Fruit fly (Drosophila melanogaster) whole organism, embryonic: ENCODE results near the gene Ran-like.

Experiments used
- B-H2 ChIP-seq: fragments of 200-800 bp; sonication (Bioruptor generic); optimal IDR thresholded peaks from 2 replicates; lab custom pipeline; 2018; ENCODE audit warnings: missing biosample characterization, mild to moderate bottlenecking, missing genetic modification characterization
- C15 ChIP-seq: fragments of 200-800 bp; sonication (Bioruptor generic); IDR thresholded peaks from 3 replicates; pipeline ENCODE4 v1.3.6; 2022; ENCODE audit warnings: missing biosample characterization, missing genetic modification characterization
- CG11696 ChIP-seq: fragments of 200-800 bp; sonication (Bioruptor generic); IDR thresholded peaks from 2 replicates; pipeline ENCODE4 v1.3.6; 2022; ENCODE audit warnings: missing biosample characterization, missing genetic modification characterization
- CG12155 ChIP-seq: fragments of 200-800 bp; sonication (Bioruptor generic); optimal IDR thresholded peaks from 3 replicates; lab custom pipeline; 2016; ENCODE audit warnings: missing biosample characterization, missing genetic modification characterization
- CG12391 ChIP-seq: fragments of 200-800 bp; sonication (Bioruptor generic); optimal IDR thresholded peaks from 3 replicates; lab custom pipeline; 2018; ENCODE audit warnings: missing biosample characterization, mild to moderate bottlenecking, missing genetic modification characterization, moderate library complexity
- CG14050 ChIP-seq: fragments of 200-800 bp; sonication (Bioruptor generic); IDR thresholded peaks from 3 replicates; pipeline ENCODE4 v1.3.6; 2022; ENCODE audit warnings: missing biosample characterization, missing genetic modification characterization
- CG15479 ChIP-seq: fragments of 200-800 bp; sonication (Bioruptor generic); optimal IDR thresholded peaks from 3 replicates; lab custom pipeline; 2019; ENCODE audit warnings: missing biosample characterization, mild to moderate bottlenecking, missing genetic modification characterization, moderate library complexity
- CG16813 ChIP-seq: fragments of 200-800 bp; sonication (Bioruptor generic); IDR thresholded peaks from 3 replicates; pipeline ENCODE4 v1.3.6; 2022; ENCODE audit warnings: missing biosample characterization, missing genetic modification characterization; ENCODE audit not compliant: partially characterized antibody
- CG17186 ChIP-seq: fragments of 200-800 bp; sonication (Bioruptor generic); optimal IDR thresholded peaks from 3 replicates; lab custom pipeline; 2017; ENCODE audit warnings: missing biosample characterization, missing genetic modification reagents, missing genetic modification characterization
- CG17328 ChIP-seq: fragments of 200-800 bp; sonication (Bioruptor generic); IDR thresholded peaks from 2 replicates; pipeline ENCODE4 v1.3.6; 2022; ENCODE audit warnings: missing biosample characterization, missing genetic modification characterization
- CG2120 ChIP-seq: fragments of 200-800 bp; sonication (Bioruptor generic); optimal IDR thresholded peaks from 3 replicates; lab custom pipeline; 2016; ENCODE audit warnings: missing biosample characterization, missing genetic modification characterization
- CG3163 ChIP-seq: fragments of 200-800 bp; sonication (Bioruptor generic); optimal IDR thresholded peaks from 3 replicates; lab custom pipeline; 2016; ENCODE audit warnings: missing biosample characterization, missing genetic modification characterization
- CG32532 ChIP-seq: fragments of 200-800 bp; sonication (Bioruptor generic); IDR thresholded peaks from 2 replicates; pipeline ENCODE4 v1.3.6; 2022; ENCODE audit warnings: missing biosample characterization, missing genetic modification characterization
- CG42726 ChIP-seq: fragments of 200-800 bp; sonication (Bioruptor generic); IDR thresholded peaks from 2 replicates; pipeline ENCODE4 v1.3.6; 2022; ENCODE audit warnings: missing biosample characterization, missing genetic modification characterization; ENCODE audit not compliant: partially characterized antibody
- CG6254 ChIP-seq: fragments of 200-800 bp; sonication (Bioruptor generic); optimal IDR thresholded peaks from 3 replicates; lab custom pipeline; 2017; ENCODE audit warnings: mild to moderate bottlenecking, missing biosample characterization, missing genetic modification reagents, missing genetic modification characterization
- CG6813 ChIP-seq: fragments of 200-800 bp; sonication (Bioruptor generic); optimal IDR thresholded peaks from 2 replicates; lab custom pipeline; 2017; ENCODE audit warnings: missing biosample characterization, missing genetic modification characterization, mild to moderate bottlenecking, moderate library complexity, missing genetic modification reagents
- CG8359 ChIP-seq: fragments of 200-800 bp; sonication (Bioruptor generic); optimal IDR thresholded peaks from 2 replicates; lab custom pipeline; 2017; ENCODE audit warnings: missing biosample characterization, mild to moderate bottlenecking, missing genetic modification characterization, borderline replicate concordance
- CG8478 ChIP-seq: fragments of >200 bp; optimal IDR thresholded peaks from 2 replicates; lab custom pipeline; 2018
- CG9215 ChIP-seq: fragments of 200-800 bp; sonication (Bioruptor generic); IDR thresholded peaks from 2 replicates; pipeline ENCODE4 v1.3.6; 2022; ENCODE audit warnings: missing biosample characterization, missing genetic modification characterization
- CG9797 ChIP-seq: fragments of 200-800 bp; sonication (Bioruptor generic); optimal IDR thresholded peaks from 3 replicates; lab custom pipeline; 2018; ENCODE audit warnings: missing biosample characterization, mild to moderate bottlenecking, missing genetic modification characterization
- Doc3 ChIP-seq: fragments of 200-800 bp; sonication (Bioruptor generic); IDR thresholded peaks from 3 replicates; pipeline ENCODE4 v1.3.6; 2022; ENCODE audit warnings: missing biosample characterization, missing genetic modification characterization; ENCODE audit not compliant: partially characterized antibody
- HLH4C ChIP-seq: fragments of 200-800 bp; sonication (Bioruptor generic); IDR thresholded peaks from 3 replicates; pipeline ENCODE4 v1.3.6; 2022; ENCODE audit warnings: missing biosample characterization, missing genetic modification characterization; ENCODE audit not compliant: partially characterized antibody
- HLH54F ChIP-seq: fragments of 200-800 bp; sonication (Bioruptor generic); optimal IDR thresholded peaks from 3 replicates; lab custom pipeline; 2016; ENCODE audit warnings: missing biosample characterization, missing genetic modification characterization
- Lhr ChIP-seq: fragments of 200-800 bp; sonication (Bioruptor generic); optimal IDR thresholded peaks from 3 replicates; lab custom pipeline; 2017; ENCODE audit warnings: mild to moderate bottlenecking, missing biosample characterization, missing genetic modification reagents, missing genetic modification characterization
- Lpt ChIP-seq: fragments of >200 bp; optimal IDR thresholded peaks from 2 replicates; lab custom pipeline; 2018; ENCODE audit warnings: missing biosample characterization, missing genetic modification characterization
- Myb ChIP-seq: fragments of 200-800 bp; sonication (Bioruptor generic); optimal IDR thresholded peaks from 2 replicates; lab custom pipeline; 2016; ENCODE audit warnings: missing biosample characterization, missing genetic modification characterization
- Taf1 ChIP-seq: fragments of 200-800 bp; sonication (Bioruptor generic); IDR thresholded peaks from 2 replicates; pipeline ENCODE4 v1.3.6; 2022; ENCODE audit warnings: missing biosample characterization, missing genetic modification characterization
- ato ChIP-seq: fragments of 200-800 bp; sonication (Bioruptor generic); IDR thresholded peaks from 2 replicates; pipeline ENCODE4 v1.3.6; 2022; ENCODE audit warnings: missing biosample characterization, missing genetic modification characterization; ENCODE audit not compliant: partially characterized antibody
- cg ChIP-seq: fragments of 200-800 bp; sonication (Bioruptor generic); optimal IDR thresholded peaks from 3 replicates; lab custom pipeline; 2019; ENCODE audit warnings: missing biosample characterization, mild to moderate bottlenecking, missing genetic modification characterization, moderate library complexity
- esg ChIP-seq: fragments of 200-800 bp; sonication (Bioruptor generic); conservative IDR thresholded peaks from 2 replicates; pipeline ENCODE4 v1.3.6; 2022; ENCODE audit warnings: missing biosample characterization, missing genetic modification characterization
- eve ChIP-seq, 2 experiments: fragments of >200 bp; optimal IDR thresholded peaks; 2 replicates each; lab custom pipeline; 2017; ENCODE audit warnings: missing biosample characterization in 2 of 2, missing genetic modification characterization in 2 of 2
- ftz-f1 ChIP-seq: fragments of 200-800 bp; sonication (Bioruptor generic); optimal IDR thresholded peaks from 2 replicates; lab custom pipeline; 2016; ENCODE audit warnings: missing biosample characterization, missing genetic modification characterization
- gfzf ChIP-seq: fragments of 200-800 bp; sonication (Bioruptor generic); optimal IDR thresholded peaks from 2 replicates; lab custom pipeline; 2016; ENCODE audit warnings: missing biosample characterization, mild to moderate bottlenecking, missing genetic modification characterization, moderate library complexity
- gsb-n ChIP-seq: fragments of 200-800 bp; sonication (Bioruptor generic); optimal IDR thresholded peaks from 3 replicates; lab custom pipeline; 2018; ENCODE audit warnings: missing biosample characterization, mild to moderate bottlenecking, missing genetic modification characterization
- hbn ChIP-seq: fragments of 200-800 bp; sonication (Bioruptor generic); IDR thresholded peaks from 2 replicates; pipeline ENCODE4 v1.3.6; 2022; ENCODE audit warnings: missing biosample characterization, missing genetic modification characterization; ENCODE audit not compliant: partially characterized antibody
- hth ChIP-seq: fragments of >200 bp; optimal IDR thresholded peaks from 2 replicates; lab custom pipeline; 2017; ENCODE audit warnings: inconsistent platforms
- jing ChIP-seq: fragments of 200-800 bp; sonication (Bioruptor generic); optimal IDR thresholded peaks from 2 replicates; lab custom pipeline; 2018; ENCODE audit warnings: missing biosample characterization, mild to moderate bottlenecking, missing genetic modification characterization
- knrl ChIP-seq: fragments of 200-800 bp; sonication (Bioruptor generic); IDR thresholded peaks from 3 replicates; pipeline ENCODE4 v1.3.6; 2022; ENCODE audit warnings: missing biosample characterization, missing genetic modification characterization; ENCODE audit not compliant: partially characterized antibody
- nerfin-1 ChIP-seq: fragments of 200-800 bp; sonication (Bioruptor generic); optimal IDR thresholded peaks from 3 replicates; lab custom pipeline; 2019; ENCODE audit warnings: missing biosample characterization, mild to moderate bottlenecking, missing genetic modification characterization, moderate library complexity
- nerfin-2 ChIP-seq: fragments of 200-800 bp; sonication (Bioruptor generic); IDR thresholded peaks from 2 replicates; pipeline ENCODE4 v1.3.6; 2022; ENCODE audit warnings: missing biosample characterization, missing genetic modification characterization; ENCODE audit not compliant: partially characterized antibody
- nmo ChIP-seq: fragments of 200-800 bp; sonication (Bioruptor generic); optimal IDR thresholded peaks from 2 replicates; lab custom pipeline; 2018; ENCODE audit warnings: missing biosample characterization, mild to moderate bottlenecking, missing genetic modification characterization, moderate library complexity
- onecut ChIP-seq: fragments of 200-800 bp; sonication (Bioruptor generic); IDR thresholded peaks from 2 replicates; pipeline ENCODE4 v1.3.6; 2022; ENCODE audit warnings: missing biosample characterization, missing genetic modification characterization
- shn ChIP-seq: fragments of 200-800 bp; sonication (Bioruptor generic); optimal IDR thresholded peaks from 3 replicates; lab custom pipeline; 2016; ENCODE audit warnings: missing biosample characterization, missing genetic modification characterization
- slou ChIP-seq: fragments of 200-800 bp; sonication (Bioruptor generic); optimal IDR thresholded peaks from 3 replicates; lab custom pipeline; 2016; ENCODE audit warnings: missing biosample characterization, missing genetic modification characterization
- tll ChIP-seq, 2 experiments: fragments of 200-800 bp in 1 of 2; fragments of >200 bp in 1 of 2; sonication (Bioruptor generic) in 1 of 2; optimal IDR thresholded peaks; 2 replicates each; lab custom pipeline; 2017 to 2019; ENCODE audit warnings: missing biosample characterization in 2 of 2, missing genetic modification characterization in 2 of 2, mild to moderate bottlenecking in 1 of 2, moderate library complexity in 1 of 2

Gene Ran-like

DNA sequence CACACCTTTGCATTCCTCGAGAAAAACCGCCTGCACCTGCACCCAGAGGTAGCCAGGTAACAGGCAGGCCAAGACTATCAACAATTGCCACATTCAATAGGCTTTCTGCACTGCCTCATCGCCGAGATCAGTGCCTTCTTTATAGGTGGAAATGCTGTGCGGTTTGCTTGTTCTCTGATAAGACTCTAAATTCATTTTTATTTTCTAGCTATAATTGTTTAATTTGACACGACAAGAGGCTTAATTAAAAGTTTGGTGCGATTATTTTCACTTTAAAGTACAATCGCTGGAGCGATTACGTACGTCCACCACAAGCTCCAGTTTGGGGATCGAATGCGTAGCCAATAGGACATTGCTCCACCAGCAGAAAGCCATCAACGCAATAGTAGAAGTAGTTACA lies 42.2 kb upstream of the Ran-like start, which contains the start of gene CG42729:
Gene CG42729, minus strand, starts transcription at position 101 of the 400 bp plus-strand sequence.
- TF ChIP-seq cg (GFP tag; lab: Kevin White, UChicago) (no peak), knrl (GFP tag; lab: Robert Waterston, UW) (no peak), jing (no peak), CG42726 (GFP tag; lab: Robert Waterston, UW) (no peak)

DNA sequence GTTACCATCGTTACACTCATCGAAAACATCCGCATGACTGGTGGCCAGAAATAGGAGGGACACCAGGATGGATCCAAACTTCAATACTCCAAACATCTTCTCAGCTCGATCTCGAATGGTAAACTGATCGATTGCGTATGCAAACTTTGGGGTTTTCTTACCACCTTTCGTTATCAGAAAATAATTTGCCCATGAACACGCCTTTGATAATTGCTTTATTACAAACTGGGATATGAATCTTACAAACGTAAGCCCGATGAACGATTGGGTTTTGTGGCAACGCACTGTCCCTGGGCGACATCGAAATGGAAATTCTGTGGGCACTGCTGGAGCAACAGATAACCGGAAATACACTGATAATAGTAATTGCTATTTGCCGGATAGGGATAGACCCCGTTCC lies 41.5 kb upstream of the Ran-like start, which contains the start of gene CG33985:
Gene CG33985, minus strand, starts transcription at position 101 of the 400 bp plus-strand sequence.
- TF ChIP-seq shn (GFP tag; lab: Kevin White, UChicago) (no peak), CG32532 (GFP tag; lab: Robert Waterston, UW) (no peak), CG12155 (no peak), Doc3 (GFP tag; lab: Robert Waterston, UW) (no peak), HLH54F (GFP tag; lab: Kevin White, UChicago) (no peak), nerfin-1 (no peak), B-H2 (no peak), Taf1 (no peak), CG11696 (no peak), slou (GFP tag; lab: Kevin White, UChicago) (no peak), Myb (GFP tag; lab: Kevin White, UChicago) (no peak), tll (GFP tag; optimal IDR thresholded peaks at IDR 0.05; lab: Kevin White, UChicago) (no peak), CG8478 (lab: Kevin White, UChicago) (no peak), C15 (GFP tag; lab: Robert Waterston, UW) (no peak), CG9215 (GFP tag; lab: Robert Waterston, UW) (no peak), Lpt (no peak), CG8359 (GFP tag; lab: Kevin White, UChicago) (no peak)
- TF ChIP-seq, all 482 proteins: peak for 0

DNA sequence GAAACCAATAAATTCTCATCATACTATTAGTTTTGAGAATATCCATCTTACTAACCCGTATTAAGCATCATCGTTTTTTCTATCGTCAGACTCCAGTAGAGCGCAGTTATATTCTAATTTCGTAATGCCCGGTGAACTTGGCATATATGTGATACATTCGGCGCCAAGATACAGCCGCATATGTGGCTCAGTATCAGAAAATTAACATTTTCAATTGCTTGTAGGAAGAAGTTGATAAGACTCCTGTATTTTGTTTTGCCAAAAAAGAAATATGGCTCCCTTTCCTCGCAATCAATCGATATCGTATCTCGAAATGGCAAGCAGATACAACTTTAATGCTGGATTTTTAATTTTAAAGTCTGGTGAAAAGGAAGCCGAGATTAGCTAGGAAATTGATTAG lies 40.0 kb upstream of the Ran-like start, which contains the start of gene CG33986:
Gene CG33986, minus strand, starts transcription at position 101 of the 400 bp plus-strand sequence.
- TF ChIP-seq CG6813 (GFP tag; lab: Kevin White, UChicago) (no peak), CG15479 (no peak), CG17328 (GFP tag; lab: Robert Waterston, UW) (no peak), ftz-f1 (no peak)

DNA sequence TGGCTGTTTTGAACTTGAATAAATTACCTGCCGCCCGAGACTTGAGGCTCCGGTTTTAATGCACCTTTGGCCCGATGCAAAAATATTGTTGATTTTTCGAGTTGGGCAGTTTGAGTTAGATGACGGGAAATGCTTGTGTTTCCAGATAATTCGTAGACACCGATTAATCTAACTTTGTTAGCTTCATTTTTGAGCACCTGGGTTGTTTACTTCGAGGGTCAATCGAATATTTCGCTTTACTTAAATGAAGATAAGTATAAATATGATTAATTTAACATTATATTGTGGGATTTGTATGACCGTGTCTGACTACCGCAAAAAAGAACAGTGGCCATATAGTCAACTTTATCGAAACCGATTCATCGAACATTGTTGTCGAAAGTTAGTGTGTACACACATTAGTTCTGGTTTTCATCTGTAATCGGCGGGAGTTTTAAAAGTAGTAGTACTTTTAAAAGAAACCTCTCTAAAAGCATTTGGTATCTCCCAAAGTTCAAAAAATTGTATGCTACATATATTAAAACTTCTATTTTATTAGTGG lies 38.7 kb upstream of the Ran-like start, which contains the start of gene CG7945:
Gene CG7945, minus strand, starts transcription at position 332 of the 541 bp plus-strand sequence.
- TF ChIP-seq onecut (GFP tag; lab: Robert Waterston, UW), result 0 out of 2 replicates have a peak, but pooled peaks have one; percentile 3
- peak; percentile 70 for TF ChIP-seq gsb-n
- TF ChIP-seq CG6254, result no peak
- TF ChIP-seq CG16813 (GFP tag; lab: Robert Waterston, UW), result peak; percentile 59; the same call in 2 of the 3 replicates
- peak; percentile 39 for TF ChIP-seq CG17186 (GFP tag; lab: Kevin White, UChicago)
- no peak for TF ChIP-seq CG2120 (GFP tag; lab: Kevin White, UChicago)
- no peak for TF ChIP-seq CG3163 (GFP tag; lab: Kevin White, UChicago)
- no peak; the same call in 2 of the 3 replicates for TF ChIP-seq knrl (GFP tag; lab: Robert Waterston, UW)
- peak; percentile 51; the same call in 1 of the 2 replicates for TF ChIP-seq ato (GFP tag; lab: Robert Waterston, UW)
- TF ChIP-seq hth (lab: Kevin White, UChicago), result no peak
- TF ChIP-seq Lhr (GFP tag; lab: Kevin White, UChicago), result peak; percentile 34
- TF ChIP-seq gfzf (GFP tag; lab: Kevin White, UChicago), result peak; percentile 84
- peak; percentile 78 for TF ChIP-seq HLH4C
- TF ChIP-seq esg (GFP tag; lab: Robert Waterston, UW), result no peak
- peak; percentile 70 for TF ChIP-seq CG9797
- peak in 1 of 2 experiments; percentile 79 for TF ChIP-seq eve (GFP tag; optimal IDR thresholded peaks at IDR 0.05; lab: Kevin White, UChicago)
- peak; percentile 73; the same call in 1 of the 2 replicates for TF ChIP-seq nerfin-2 (GFP tag; lab: Robert Waterston, UW)
- peak; percentile 23 for TF ChIP-seq nmo (GFP tag; lab: Kevin White, UChicago)
- TF ChIP-seq CG12391, result peak; percentile 23
- TF ChIP-seq CG14050 (GFP tag; lab: Robert Waterston, UW), result no peak
- TF ChIP-seq hbn, result peak; percentile 63
